Fruit fly (Drosophila melanogaster) whole organism, embryonic: ENCODE data around the gene CG15043.

ENCODE experiments used
- CG12769 ChIP-seq: fragments of 200-800 bp; sonication (Bioruptor generic); optimal IDR thresholded peaks from 2 replicates; lab custom pipeline; 2019; ENCODE audit warnings: missing biosample characterization, mild to moderate bottlenecking, missing genetic modification characterization, moderate library complexity
- CG18619 ChIP-seq: fragments of 200-800 bp; sonication (Bioruptor generic); optimal IDR thresholded peaks from 3 replicates; lab custom pipeline; 2017; ENCODE audit warnings: missing biosample characterization, mild to moderate bottlenecking, missing genetic modification characterization
- CG5245 ChIP-seq: fragments of 200-800 bp; sonication (Bioruptor generic); optimal IDR thresholded peaks from 3 replicates; lab custom pipeline; 2016; ENCODE audit warnings: missing biosample characterization, missing genetic modification characterization
- CG7745 ChIP-seq: fragments of 200-800 bp; sonication (Bioruptor generic); optimal IDR thresholded peaks from 2 replicates; lab custom pipeline; 2018; ENCODE audit warnings: missing biosample characterization, mild to moderate bottlenecking, missing genetic modification characterization, moderate library complexity
- CG9817 ChIP-seq: fragments of 200-800 bp; sonication (Bioruptor generic); optimal IDR thresholded peaks from 2 replicates; lab custom pipeline; 2018; ENCODE audit warnings: missing biosample characterization, mild to moderate bottlenecking, missing genetic modification characterization, moderate library complexity
- Dip3 ChIP-seq: fragments of 200-800 bp; sonication (Bioruptor generic); optimal IDR thresholded peaks from 3 replicates; lab custom pipeline; 2016; ENCODE audit warnings: missing biosample characterization, missing genetic modification characterization
- HLHmδ ChIP-seq: fragments of 200-800 bp; sonication (Bioruptor generic); optimal IDR thresholded peaks from 2 replicates; lab custom pipeline; 2018; ENCODE audit warnings: missing biosample characterization, mild to moderate bottlenecking, missing genetic modification characterization, moderate library complexity
- Optix ChIP-seq: fragments of 200-800 bp; sonication (Bioruptor generic); IDR thresholded peaks from 3 replicates; pipeline ENCODE4 v1.3.6; 2022; ENCODE audit warnings: missing biosample characterization, missing genetic modification characterization
- bab2 ChIP-seq: fragments of 200-800 bp; sonication (Bioruptor generic); optimal IDR thresholded peaks from 2 replicates; lab custom pipeline; 2016; ENCODE audit warnings: missing biosample characterization, missing genetic modification characterization
- dati ChIP-seq: fragments of 200-800 bp; sonication (Bioruptor generic); IDR thresholded peaks from 2 replicates; pipeline ENCODE4 v1.3.6; 2022; ENCODE audit warnings: missing biosample characterization, missing genetic modification characterization
- fd64A ChIP-seq: fragments of 200-800 bp; sonication (Bioruptor generic); optimal IDR thresholded peaks from 3 replicates; lab custom pipeline; 2018; ENCODE audit warnings: missing biosample characterization, mild to moderate bottlenecking, missing genetic modification characterization
- pum ChIP-seq: fragments of 200-800 bp; sonication (Bioruptor generic); optimal IDR thresholded peaks from 2 replicates; lab custom pipeline; 2016; ENCODE audit warnings: missing biosample characterization, missing genetic modification characterization
- sima ChIP-seq: fragments of 200-800 bp; sonication (Bioruptor generic); optimal IDR thresholded peaks from 2 replicates; lab custom pipeline; 2016; ENCODE audit warnings: missing biosample characterization, missing genetic modification characterization
- twi ChIP-seq: fragments of 200-800 bp; optimal IDR thresholded peaks from 2 replicates; lab custom pipeline; 2019; ENCODE audit warnings: missing biosample characterization, mild to moderate bottlenecking, missing genetic modification characterization, moderate library complexity

- TF ChIP-seq dati (GFP tag; lab: Robert Waterston, UW) (no peak), fd64A (no peak), sima (GFP tag; lab: Kevin White, UChicago) (no peak), Optix (no peak), CG5245 (GFP tag; lab: Kevin White, UChicago) (no peak), HLHmδ (no peak), CG7745 (no peak), bab2 (GFP tag; lab: Kevin White, UChicago) (no peak), CG9817 (tag; lab: Kevin White, UChicago) (no peak), Dip3 (no peak), twi (tag; lab: Kevin White, UChicago) (no peak), CG18619 (GFP tag; lab: Kevin White, UChicago) (no peak), pum (GFP tag; lab: Kevin White, UChicago) (no peak), CG12769 (tag; lab: Kevin White, UChicago) (no peak)
Observed at dm6 chrX:18523146-18523812, 29.3 kb upstream of the CG15043 start.
